Worm (Caenorhabditis elegans): ENCODE results near the gene mxl-3.

The mxl-3 gene

ce11 chrX:13325039-13325438 lies 25.6 kb downstream of the mxl-3 start (continued):
- no peak for TF ChIP-seq lin-13 (GFP tag; optimal IDR thresholded peaks at IDR 0.05)
- no peak for TF ChIP-seq elt-3 (tag; optimal IDR thresholded peaks at IDR 0.05)
- TF ChIP-seq nhr-237 (tag; optimal IDR thresholded peaks at IDR 0.05): no peak

DNA sequence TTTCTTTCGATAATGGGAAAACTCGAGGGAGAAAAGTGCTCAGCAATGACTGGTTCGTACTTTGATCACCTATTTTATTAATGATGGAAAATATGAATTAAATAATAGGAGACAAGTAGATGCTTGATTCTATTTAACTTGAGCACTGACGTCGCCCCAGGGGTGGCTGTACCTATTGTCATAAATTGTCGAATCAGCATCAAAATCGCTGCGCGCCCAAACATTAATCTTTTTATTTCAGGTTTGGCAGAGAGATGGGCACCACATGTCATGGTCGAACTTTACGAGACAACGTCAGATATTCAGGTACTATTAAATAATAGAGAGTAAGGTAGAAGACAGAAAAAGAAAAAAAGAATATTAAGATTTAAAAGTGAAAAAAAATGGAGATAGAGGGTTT lies 26.3 kb downstream of the mxl-3 start:
- TF ChIP-seq mab-5 (tag; optimal IDR thresholded peaks at IDR 0.05): no peak
- TF ChIP-seq nhr-25 (tag; optimal IDR thresholded peaks at IDR 0.05): no peak
- peak; percentile 3 for TF ChIP-seq nhr-21 (tag; optimal IDR thresholded peaks at IDR 0.05)
- no peak for TF ChIP-seq mdl-1 (tag; optimal IDR thresholded peaks at IDR 0.05)
- TF ChIP-seq nhr-129 (tag; optimal IDR thresholded peaks at IDR 0.05): no peak
- TF ChIP-seq gmeb-1 (tag; optimal IDR thresholded peaks at IDR 0.05): no peak
- no peak for TF ChIP-seq ceh-82 (tag; optimal IDR thresholded peaks at IDR 0.05)
- TF ChIP-seq sma-3 (GFP tag; optimal IDR thresholded peaks at IDR 0.05): peak; percentile 11
- TF ChIP-seq dmd-4 (tag; optimal IDR thresholded peaks at IDR 0.05): no peak
- no peak for TF ChIP-seq ztf-11 (tag; optimal IDR thresholded peaks at IDR 0.05)
- peak; percentile 12 for TF ChIP-seq F13H6.1 (tag; optimal IDR thresholded peaks at IDR 0.05)
- TF ChIP-seq alr-1 (tag; optimal IDR thresholded peaks at IDR 0.05): no peak
- peak; percentile 22 for TF ChIP-seq sma-9 (GFP tag; optimal IDR thresholded peaks at IDR 0.05)
- TF ChIP-seq sma-9 (tag; optimal IDR thresholded peaks at IDR 0.05): no peak
- TF ChIP-seq ceh-16 (tag; optimal IDR thresholded peaks at IDR 0.05): no peak
- TF ChIP-seq peb-1 (tag; optimal IDR thresholded peaks at IDR 0.05): no peak

ce11 chrX:13323697-13324096 lies 26.9 kb downstream of the mxl-3 start:
- TF ChIP-seq ZK546.5 (tag; optimal IDR thresholded peaks at IDR 0.05) (no peak), unc-55 (GFP tag; optimal IDR thresholded peaks at IDR 0.05) (no peak), nhr-10 (tag; optimal IDR thresholded peaks at IDR 0.05) (no peak)

ce11 chrX:13322886-13323285 lies 27.7 kb downstream of the mxl-3 start, which contains the start of gene F46G10.2:
Gene F46G10.2, plus strand, starts transcription at chrX:13322963.
- TF ChIP-seq blmp-1 (tag; optimal IDR thresholded peaks at IDR 0.05; ENCODE audit: insufficient read depth) (peak; percentile 21), nhr-21 (tag; optimal IDR thresholded peaks at IDR 0.05) (peak; percentile 11), nhr-12 (tag; optimal IDR thresholded peaks at IDR 0.05) (no peak)

ce11 chrX:13320575-13320974 lies 30.0 kb downstream of the mxl-3 start:
- TF ChIP-seq nhr-6 (tag; optimal IDR thresholded peaks at IDR 0.05) (peak; percentile 25), unc-55 (GFP tag; optimal IDR thresholded peaks at IDR 0.05) (peak; percentile 47), ztf-4 (tag; optimal IDR thresholded peaks at IDR 0.05) (no peak), sma-9 (GFP tag; optimal IDR thresholded peaks at IDR 0.05) (peak; percentile 76), sma-9 (tag; optimal IDR thresholded peaks at IDR 0.05) (no peak), sem-4 (tag; optimal IDR thresholded peaks at IDR 0.05) (peak; percentile 57), C34F6.9 (tag; optimal IDR thresholded peaks at IDR 0.05) (peak; percentile 35), nhr-77 (tag; optimal IDR thresholded peaks at IDR 0.05) (no peak), F13H6.1 (tag; optimal IDR thresholded peaks at IDR 0.05) (peak; percentile 30), sma-3 (GFP tag; optimal IDR thresholded peaks at IDR 0.05) (peak; percentile 50), nhr-129 (tag; optimal IDR thresholded peaks at IDR 0.05) (peak; percentile 68), crh-2 (tag; optimal IDR thresholded peaks at IDR 0.05) (peak; percentile 66), lsy-2 (tag; optimal IDR thresholded peaks at IDR 0.05) (peak in 1 of 2 experiments; percentile 34), blmp-1 (tag; optimal IDR thresholded peaks at IDR 0.05; ENCODE audit: insufficient read depth) (peak; percentile 91), skn-1 (tag; optimal IDR thresholded peaks at IDR 0.05) (no peak), nhr-21 (tag; optimal IDR thresholded peaks at IDR 0.05) (peak; percentile 62), fos-1 (tag; optimal IDR thresholded peaks at IDR 0.05) (peak; percentile 82), nhr-25 (tag; optimal IDR thresholded peaks at IDR 0.05) (peak; percentile 76), snpc-4 (tag; optimal IDR thresholded peaks at IDR 0.05) (no peak)

DNA sequence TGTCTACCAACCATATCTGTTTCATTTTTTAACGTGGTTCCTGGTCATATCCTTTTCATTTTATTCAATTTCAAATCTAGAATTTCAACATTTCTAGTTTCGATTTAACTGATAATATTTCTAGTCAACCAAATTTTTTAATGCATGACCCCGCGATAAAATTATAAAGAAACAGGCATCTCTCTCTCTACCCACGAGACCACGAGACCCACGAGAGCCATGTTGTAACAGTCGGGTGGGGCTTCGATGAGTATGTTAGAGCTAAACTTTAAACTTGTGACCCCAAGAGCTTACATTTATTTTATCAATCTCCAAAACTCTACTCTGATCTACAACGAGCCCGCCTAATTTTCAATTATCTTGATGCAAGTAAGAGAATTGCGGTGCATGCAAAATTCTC lies 32.3 kb downstream of the mxl-3 start:
- TF ChIP-seq lin-11 (tag; optimal IDR thresholded peaks at IDR 0.05) (no peak), alr-1 (tag; optimal IDR thresholded peaks at IDR 0.05) (no peak), nhr-129 (tag; optimal IDR thresholded peaks at IDR 0.05) (peak; percentile 27), sma-9 (GFP tag; optimal IDR thresholded peaks at IDR 0.05) (peak; percentile 1), sma-9 (tag; optimal IDR thresholded peaks at IDR 0.05) (no peak)
